Fruit fly (Drosophila melanogaster) whole organism, embryonic: Measurements from ENCODE around the gene Prx1.
A peak's percentile ranks its signal among the peaks of the same experiment; 100 is the strongest.

Source experiments
- ATbp ChIP-seq: fragments of 200-800 bp; sonication (Bioruptor generic); optimal IDR thresholded peaks from 2 replicates; lab custom pipeline; 2017; ENCODE audit warnings: missing biosample characterization, mild to moderate bottlenecking, missing genetic modification characterization, missing genetic modification reagents
- Atf-2 ChIP-seq: fragments of 200-800 bp; sonication (Bioruptor generic); optimal IDR thresholded peaks from 2 replicates; lab custom pipeline; 2016; ENCODE audit warnings: missing biosample characterization, missing genetic modification characterization
- CG10979 ChIP-seq: fragments of 200-800 bp; sonication (Bioruptor generic); optimal IDR thresholded peaks from 2 replicates; lab custom pipeline; 2018; ENCODE audit warnings: missing biosample characterization, mild to moderate bottlenecking, missing genetic modification characterization, moderate library complexity
- CG11456 ChIP-seq: fragments of 200-800 bp; sonication (Bioruptor generic); IDR thresholded peaks from 3 replicates; pipeline ENCODE4 v1.3.6; 2022; ENCODE audit warnings: missing biosample characterization, missing genetic modification characterization
- CG11696 ChIP-seq: fragments of 200-800 bp; sonication (Bioruptor generic); IDR thresholded peaks from 2 replicates; pipeline ENCODE4 v1.3.6; 2022; ENCODE audit warnings: missing biosample characterization, missing genetic modification characterization
- CG14441 ChIP-seq: fragments of 200-800 bp; sonication (Bioruptor generic); IDR thresholded peaks from 2 replicates; pipeline ENCODE4 v1.3.6; 2022; ENCODE audit warnings: missing biosample characterization, missing genetic modification characterization
- CG15696 ChIP-seq: fragments of 200-800 bp; sonication (Bioruptor generic); optimal IDR thresholded peaks from 2 replicates; lab custom pipeline; 2019; ENCODE audit warnings: missing biosample characterization, mild to moderate bottlenecking, missing genetic modification characterization, moderate library complexity
- CG17829 ChIP-seq: fragments of 200-800 bp; optimal IDR thresholded peaks from 2 replicates; lab custom pipeline; 2019; ENCODE audit warnings: missing biosample characterization, mild to moderate bottlenecking, missing genetic modification characterization, moderate library complexity
- CG2202 ChIP-seq: fragments of 200-800 bp; sonication (Bioruptor generic); optimal IDR thresholded peaks from 2 replicates; lab custom pipeline; 2018; ENCODE audit warnings: missing biosample characterization, mild to moderate bottlenecking, missing genetic modification characterization
- CG2889 ChIP-seq: fragments of 200-800 bp; sonication (Bioruptor generic); IDR thresholded peaks from 3 replicates; pipeline ENCODE4 v1.3.6; 2022; ENCODE audit warnings: missing biosample characterization, missing genetic modification characterization
- CG31365 ChIP-seq: fragments of 200-800 bp; sonication (Bioruptor generic); optimal IDR thresholded peaks from 2 replicates; lab custom pipeline; 2018; ENCODE audit warnings: missing biosample characterization, mild to moderate bottlenecking, missing genetic modification characterization
- CG32772 ChIP-seq: fragments of 200-800 bp; sonication (Bioruptor generic); IDR thresholded peaks from 2 replicates; pipeline ENCODE4 v1.3.6; 2022; ENCODE audit warnings: missing biosample characterization, missing genetic modification characterization
- CG3726 ChIP-seq: fragments of 200-800 bp; sonication (Bioruptor generic); IDR thresholded peaks from 3 replicates; pipeline ENCODE4, ENCODE4 v1.3.6; 2022; ENCODE audit warnings: missing biosample characterization, missing genetic modification characterization
- CG7928 ChIP-seq: fragments of 200-800 bp; sonication (Bioruptor generic); optimal IDR thresholded peaks from 2 replicates; lab custom pipeline; 2017; ENCODE audit warnings: missing biosample characterization, mild to moderate bottlenecking, missing genetic modification characterization
- CG8281 ChIP-seq: fragments of 200-800 bp; sonication (Bioruptor generic); optimal IDR thresholded peaks from 2 replicates; lab custom pipeline; 2018; ENCODE audit warnings: missing biosample characterization, mild to moderate bottlenecking, missing genetic modification characterization, moderate library complexity
- CG9932 ChIP-seq: fragments of 200-800 bp; sonication (Bioruptor generic); IDR thresholded peaks from 2 replicates; pipeline ENCODE4 v1.3.6; 2022; ENCODE audit warnings: missing biosample characterization, missing genetic modification characterization
- Dbx ChIP-seq: fragments of 200-800 bp; sonication (Bioruptor generic); IDR thresholded peaks from 3 replicates; pipeline ENCODE4 v1.3.6; 2022; ENCODE audit warnings: missing biosample characterization, missing genetic modification characterization
- Dip2 ChIP-seq: fragments of 200-800 bp; sonication (Bioruptor generic); IDR thresholded peaks from 2 replicates; pipeline ENCODE4 v1.3.6; 2022; ENCODE audit warnings: missing biosample characterization, missing genetic modification characterization
- Gug ChIP-seq: fragments of 200-800 bp; sonication (Bioruptor generic); IDR thresholded peaks from 4 replicates; pipeline ENCODE4 v1.3.6; 2022; ENCODE audit warnings: missing biosample characterization, missing genetic modification characterization
- Hsf ChIP-seq: fragments of 200-800 bp; sonication (Bioruptor generic); optimal IDR thresholded peaks from 3 replicates; lab custom pipeline; 2016; ENCODE audit warnings: missing biosample characterization, missing genetic modification characterization
- Jarid2 ChIP-seq: fragments of 200-800 bp; sonication (Bioruptor generic); optimal IDR thresholded peaks from 3 replicates; lab custom pipeline; 2017; ENCODE audit warnings: mild to moderate bottlenecking, missing biosample characterization, missing genetic modification reagents, missing genetic modification characterization
- Lhr ChIP-seq: fragments of 200-800 bp; sonication (Bioruptor generic); optimal IDR thresholded peaks from 3 replicates; lab custom pipeline; 2017; ENCODE audit warnings: mild to moderate bottlenecking, missing biosample characterization, missing genetic modification reagents, missing genetic modification characterization
- Lpt ChIP-seq: fragments of >200 bp; optimal IDR thresholded peaks from 2 replicates; lab custom pipeline; 2018; ENCODE audit warnings: missing biosample characterization, missing genetic modification characterization
- MBD-R2 ChIP-seq: fragments of 200-800 bp; sonication (Bioruptor generic); IDR thresholded peaks from 2 replicates; pipeline ENCODE4 v1.3.6; 2022; ENCODE audit warnings: missing biosample characterization, missing genetic modification characterization
- Rfx ChIP-seq: fragments of 200-800 bp; sonication (Bioruptor generic); IDR thresholded peaks from 2 replicates; pipeline ENCODE4 v1.3.6; 2022; ENCODE audit warnings: missing biosample characterization, missing genetic modification characterization
- Sin3A ChIP-seq: fragments of >200 bp; optimal IDR thresholded peaks from 2 replicates; lab custom pipeline; 2018
- Tbp ChIP-seq: fragments of >200 bp; optimal IDR thresholded peaks from 2 replicates; lab custom pipeline; 2018; ENCODE audit warnings: missing biosample characterization, missing genetic modification characterization
- Xrp1 ChIP-seq: fragments of 200-800 bp; sonication (Bioruptor generic); IDR thresholded peaks from 2 replicates; pipeline ENCODE4 v1.3.6; 2022; ENCODE audit warnings: missing biosample characterization, missing genetic modification characterization
- cg ChIP-seq: fragments of 200-800 bp; sonication (Bioruptor generic); optimal IDR thresholded peaks from 3 replicates; lab custom pipeline; 2019; ENCODE audit warnings: missing biosample characterization, mild to moderate bottlenecking, missing genetic modification characterization, moderate library complexity
- chinmo ChIP-seq: fragments of 200-800 bp; sonication (Bioruptor generic); IDR thresholded peaks from 4 replicates; pipeline ENCODE4 v1.3.6; 2022; ENCODE audit warnings: missing biosample characterization, missing genetic modification characterization; ENCODE audit not compliant: partially characterized antibody
- eve ChIP-seq, 2 experiments: fragments of >200 bp; optimal IDR thresholded peaks; 2 replicates each; lab custom pipeline; 2017; ENCODE audit warnings: missing biosample characterization in 2 of 2, missing genetic modification characterization in 2 of 2
- fd102C ChIP-seq: fragments of 200-800 bp; sonication (Bioruptor generic); optimal IDR thresholded peaks from 2 replicates; lab custom pipeline; 2018; ENCODE audit warnings: missing biosample characterization, mild to moderate bottlenecking, missing genetic modification characterization, moderate library complexity
- gro ChIP-seq: fragments of 200-800 bp; sonication (Bioruptor generic); optimal IDR thresholded peaks from 2 replicates; lab custom pipeline; 2016; ENCODE audit warnings: missing biosample characterization, missing genetic modification characterization
- her ChIP-seq: fragments of 200-800 bp; sonication (Bioruptor generic); optimal IDR thresholded peaks from 2 replicates; lab custom pipeline; 2016; ENCODE audit warnings: missing biosample characterization, missing genetic modification characterization
- inv ChIP-seq: fragments of 200-800 bp; sonication (Bioruptor generic); IDR thresholded peaks from 2 replicates; pipeline ENCODE4 v1.3.6; 2022; ENCODE audit warnings: missing biosample characterization, missing genetic modification characterization; ENCODE audit not compliant: partially characterized antibody
- lmd ChIP-seq: fragments of 200-800 bp; sonication (Bioruptor generic); IDR thresholded peaks from 2 replicates; pipeline ENCODE4 v1.3.6; 2022; ENCODE audit warnings: missing biosample characterization, missing genetic modification characterization
- lov ChIP-seq, 2 experiments: fragments of 200-800 bp in 1 of 2; fragments of >200 bp in 1 of 2; sonication (Bioruptor generic) in 1 of 2; IDR thresholded peaks in 1 of 2; optimal IDR thresholded peaks in 1 of 2; 2 replicates in 1 of 2; 3 replicates in 1 of 2; pipeline versions ENCODE4 v1.3.6 to Lab custom; 2017 to 2022; ENCODE audit warnings: missing biosample characterization in 1 of 2, missing genetic modification characterization in 1 of 2
- odd ChIP-seq: fragments of 200-800 bp; sonication (Bioruptor generic); optimal IDR thresholded peaks from 2 replicates; lab custom pipeline; 2017; ENCODE audit warnings: missing biosample characterization, mild to moderate bottlenecking, missing genetic modification characterization
- psq ChIP-seq: fragments of 200-800 bp; sonication (Bioruptor generic); optimal IDR thresholded peaks from 2 replicates; lab custom pipeline; 2017; ENCODE audit warnings: missing biosample characterization, missing genetic modification characterization
- pum ChIP-seq: fragments of 200-800 bp; sonication (Bioruptor generic); optimal IDR thresholded peaks from 2 replicates; lab custom pipeline; 2016; ENCODE audit warnings: missing biosample characterization, missing genetic modification characterization
- sens-2 ChIP-seq: fragments of 200-800 bp; sonication (Bioruptor generic); IDR thresholded peaks from 2 replicates; pipeline ENCODE4 v1.3.6; 2022; ENCODE audit warnings: missing biosample characterization, missing genetic modification characterization
- sim ChIP-seq: fragments of 200-800 bp; sonication (Bioruptor generic); IDR thresholded peaks from 2 replicates; pipeline ENCODE4 v1.3.6; 2022; ENCODE audit warnings: missing biosample characterization, missing genetic modification characterization
- sisA ChIP-seq: fragments of 200-800 bp; sonication (Bioruptor generic); IDR thresholded peaks from 2 replicates; pipeline ENCODE4 v1.3.6; 2022; ENCODE audit warnings: missing biosample characterization, missing genetic modification characterization
- so ChIP-seq: fragments of 200-800 bp; sonication (Bioruptor generic); IDR thresholded peaks from 3 replicates; pipeline ENCODE4 v1.3.6; 2022; ENCODE audit warnings: missing biosample characterization, missing genetic modification characterization
- sob ChIP-seq: fragments of 200-800 bp; sonication (Bioruptor generic); IDR thresholded peaks from 2 replicates; pipeline ENCODE4 v1.3.6; 2022; ENCODE audit warnings: missing biosample characterization, missing genetic modification characterization
- stwl ChIP-seq: fragments of 200-800 bp; sonication (Bioruptor generic); optimal IDR thresholded peaks from 3 replicates; lab custom pipeline; 2018; ENCODE audit warnings: missing biosample characterization, mild to moderate bottlenecking, missing genetic modification characterization, moderate library complexity
- sug ChIP-seq: fragments of 200-800 bp; optimal IDR thresholded peaks from 2 replicates; lab custom pipeline; 2019; ENCODE audit warnings: missing biosample characterization, mild to moderate bottlenecking, missing genetic modification characterization, moderate library complexity
- tll ChIP-seq, 2 experiments: fragments of 200-800 bp in 1 of 2; fragments of >200 bp in 1 of 2; sonication (Bioruptor generic) in 1 of 2; optimal IDR thresholded peaks; 2 replicates each; lab custom pipeline; 2017 to 2019; ENCODE audit warnings: missing biosample characterization in 2 of 2, missing genetic modification characterization in 2 of 2, mild to moderate bottlenecking in 1 of 2, moderate library complexity in 1 of 2
- zen ChIP-seq: fragments of 200-800 bp; sonication (Bioruptor generic); optimal IDR thresholded peaks from 3 replicates; lab custom pipeline; 2018; ENCODE audit warnings: missing biosample characterization, mild to moderate bottlenecking, missing genetic modification characterization, moderate library complexity
- zf30C ChIP-seq: fragments of 200-800 bp; sonication (Bioruptor generic); optimal IDR thresholded peaks from 3 replicates; lab custom pipeline; 2018; ENCODE audit warnings: missing biosample characterization, mild to moderate bottlenecking, missing genetic modification characterization

Gene Prx1

dm6 chr3L:15230178-15230856, 22.7 kb downstream of the Prx1 start (continued):
- TF ChIP-seq sim (GFP tag; lab: Robert Waterston, UW) = no peak
- TF ChIP-seq tll (GFP tag; optimal IDR thresholded peaks at IDR 0.05; lab: Kevin White, UChicago) = no peak
- no peak for TF ChIP-seq CG11456 (GFP tag; lab: Robert Waterston, UW)
- TF ChIP-seq Lpt = no peak
- peak; percentile 31; the same call in 1 of the 2 replicates for TF ChIP-seq sisA (GFP tag; lab: Robert Waterston, UW)
- TF ChIP-seq Rfx (GFP tag; lab: Robert Waterston, UW) = peak; percentile 58; the same call in 1 of the 2 replicates
- TF ChIP-seq Dip2 (GFP tag; lab: Robert Waterston, UW) = no peak
- TF ChIP-seq Lhr = no peak
- TF ChIP-seq Gug (GFP tag; lab: Robert Waterston, UW) = peak; percentile 44; the same call in 2 of the 4 replicates
- TF ChIP-seq zf30C (GFP tag; lab: Kevin White, UChicago) = no peak
- no peak for TF ChIP-seq psq
- no peak for TF ChIP-seq CG31365
- no peak for TF ChIP-seq sob
- no peak for TF ChIP-seq MBD-R2 (GFP tag; lab: Robert Waterston, UW)
- no peak for TF ChIP-seq CG8281 (tag; lab: Kevin White, UChicago)
- peak; percentile 65 for TF ChIP-seq lmd (GFP tag; lab: Robert Waterston, UW)
- peak; percentile 23 for TF ChIP-seq CG15696 (tag; lab: Kevin White, UChicago)
- no peak for TF ChIP-seq ATbp (GFP tag; lab: Kevin White, UChicago)
- no peak for TF ChIP-seq CG3726 (GFP tag; lab: Robert Waterston, UW)
- no peak for TF ChIP-seq inv (GFP tag; lab: Robert Waterston, UW)
- 0 out of 4 replicates have a peak, but pooled peaks have one; percentile 47 for TF ChIP-seq chinmo (GFP tag; lab: Robert Waterston, UW)
- TF ChIP-seq CG7928 (GFP tag; lab: Kevin White, UChicago) = no peak
- TF ChIP-seq Tbp (GFP tag; lab: Kevin White, UChicago) = no peak
- no peak for TF ChIP-seq eve (GFP tag; optimal IDR thresholded peaks at IDR 0.05; lab: Kevin White, UChicago)
- peak; percentile 26 for TF ChIP-seq cg
- peak; percentile 49 for TF ChIP-seq CG2202 (tag; lab: Kevin White, UChicago)
- TF ChIP-seq CG14441 (GFP tag; lab: Robert Waterston, UW) = no peak
- peak; percentile 60 for TF ChIP-seq CG17829
- TF ChIP-seq CG11696 (GFP tag; lab: Robert Waterston, UW) = no peak
- TF ChIP-seq Hsf (GFP tag; lab: Kevin White, UChicago) = peak; percentile 58
- TF ChIP-seq sens-2 (GFP tag; lab: Robert Waterston, UW) = no peak
- 0 out of 2 replicates have a peak, but pooled peaks have one; percentile 15 for TF ChIP-seq CG32772 (GFP tag; lab: Robert Waterston, UW)
- TF ChIP-seq fd102C (GFP tag; lab: Kevin White, UChicago) = no peak
- TF ChIP-seq so (GFP tag; lab: Robert Waterston, UW) = no peak
- peak; percentile 36; the same call in 1 of the 3 replicates for TF ChIP-seq Dbx (GFP tag; lab: Robert Waterston, UW)
- TF ChIP-seq sug (tag; lab: Kevin White, UChicago) = peak; percentile 1
- TF ChIP-seq lov (optimal IDR thresholded peaks at IDR 0.05; lab: Kevin White, UChicago) = no peak
- no peak for TF ChIP-seq lov (GFP tag; IDR thresholded peaks at IDR 0.05; lab: Robert Waterston, UW)
- TF ChIP-seq gro (GFP tag; lab: Kevin White, UChicago) = peak; percentile 24
- no peak for TF ChIP-seq odd (GFP tag; lab: Kevin White, UChicago)
- peak; percentile 25 for TF ChIP-seq pum (GFP tag; lab: Kevin White, UChicago)
- peak; percentile 30 for TF ChIP-seq zen (tag; lab: Kevin White, UChicago)
- peak; percentile 58 for TF ChIP-seq Atf-2 (GFP tag; lab: Kevin White, UChicago)
- no peak for TF ChIP-seq Sin3A (lab: Kevin White, UChicago)
- TF ChIP-seq CG10979 (tag; lab: Kevin White, UChicago) = peak; percentile 78
- no peak for TF ChIP-seq CG2889
- no peak for TF ChIP-seq Jarid2
- TF ChIP-seq stwl (tag; lab: Kevin White, UChicago) = no peak
- TF ChIP-seq her = no peak
- peak; percentile 63; the same call in 1 of the 2 replicates for TF ChIP-seq Xrp1 (GFP tag; lab: Robert Waterston, UW)
- TF ChIP-seq CG9932 = peak; percentile 35; the same call in 1 of the 2 replicates
